Fruit fly (Drosophila melanogaster) whole organism, wandering third instar larva: Measurements from ENCODE around the gene cv.
A peak's percentile ranks its signal among the peaks of the same experiment; 100 is the strongest.

Experiments used
- CG9705 ChIP-seq: fragments of 200-800 bp; sonication (Bioruptor generic); optimal IDR thresholded peaks from 2 replicates; lab custom pipeline; 2018; ENCODE audit warnings: missing biosample characterization, mild to moderate bottlenecking, missing genetic modification characterization
- Dif ChIP-seq: fragments of 200-275, 200-300 bp; sonication (Bioruptor generic); optimal IDR thresholded peaks from 2 replicates; lab custom pipeline; 2018; ENCODE audit warnings: missing biosample characterization, missing genetic modification characterization; ENCODE audit not compliant: partially characterized antibody
- HLH106 ChIP-seq: fragments of 200-800 bp; optimal IDR thresholded peaks from 3 replicates; lab custom pipeline; 2019; ENCODE audit warnings: missing biosample characterization, mild to moderate bottlenecking, missing genetic modification characterization, moderate library complexity
- Hr78 ChIP-seq: fragments of >200 bp; optimal IDR thresholded peaks from 2 replicates; lab custom pipeline; 2017; ENCODE audit warnings: missing biosample characterization, missing genetic modification characterization
- Hr83 ChIP-seq: fragments of 200-300 bp; sonication (Bioruptor generic); optimal IDR thresholded peaks from 2 replicates; lab custom pipeline; 2016; ENCODE audit warnings: missing biosample characterization, mild to moderate bottlenecking, missing genetic modification characterization, moderate library complexity; ENCODE audit not compliant: poor library complexity, severe bottlenecking
- Myc ChIP-seq: fragments of >200 bp; optimal IDR thresholded peaks from 2 replicates; lab custom pipeline; 2017
- N ChIP-seq: fragments of >200 bp; optimal IDR thresholded peaks from 2 replicates; lab custom pipeline; 2018; ENCODE audit warnings: missing biosample characterization, missing external identifiers, missing genetic modification characterization
- OdsH ChIP-seq: fragments of 200-800 bp; sonication (Bioruptor generic); optimal IDR thresholded peaks from 2 replicates; lab custom pipeline; 2016; ENCODE audit warnings: missing biosample characterization, mild to moderate bottlenecking, missing genetic modification characterization
- br ChIP-seq: fragments of 200-800 bp; sonication (Bioruptor generic); optimal IDR thresholded peaks from 2 replicates; lab custom pipeline; 2016; ENCODE audit warnings: missing biosample characterization, missing genetic modification characterization
- brk ChIP-seq: fragments of 200-800 bp; sonication (Bioruptor generic); optimal IDR thresholded peaks from 2 replicates; lab custom pipeline; 2016; ENCODE audit warnings: missing biosample characterization, mild to moderate bottlenecking, missing genetic modification characterization
- dsf ChIP-seq: sonication (Bioruptor generic); optimal IDR thresholded peaks from 2 replicates; lab custom pipeline; 2016; ENCODE audit warnings: missing biosample characterization, missing genetic modification characterization, borderline replicate concordance
- lola ChIP-seq: fragments of >200 bp; optimal IDR thresholded peaks from 2 replicates; lab custom pipeline; 2017; ENCODE audit warnings: missing biosample characterization, missing genetic modification characterization
- psq ChIP-seq: fragments of 200-800 bp; sonication (Bioruptor generic); optimal IDR thresholded peaks from 3 replicates; lab custom pipeline; 2017; ENCODE audit warnings: missing biosample characterization, mild to moderate bottlenecking, missing genetic modification characterization, moderate library complexity
- tai ChIP-seq: sonication (Bioruptor generic); optimal IDR thresholded peaks from 2 replicates; lab custom pipeline; 2016; ENCODE audit warnings: missing biosample characterization, missing genetic modification characterization

- TF ChIP-seq Dif (GFP tag; lab: Kevin White, UChicago) (no peak), dsf (no peak), OdsH (GFP tag; lab: Kevin White, UChicago) (no peak), CG9705 (GFP tag; lab: Kevin White, UChicago) (no peak), HLH106 (peak; percentile 4), Myc (lab: Kevin White, UChicago) (no peak), Hr83 (no peak), tai (GFP tag; lab: Kevin White, UChicago) (no peak), Hr78 (GFP tag; lab: Kevin White, UChicago) (no peak), br (GFP tag; lab: Kevin White, UChicago) (no peak), psq (GFP tag; lab: Kevin White, UChicago) (no peak), N (GFP tag; lab: Kevin White, UChicago) (no peak), brk (GFP tag; lab: Kevin White, UChicago) (no peak), lola (GFP tag; lab: Kevin White, UChicago) (no peak)
Measured at dm6 chrX:5705899-5706312, 16.1 kb downstream of the cv start.
